Worm (Caenorhabditis elegans) whole organism, mixed stage, embryonic: Measurements from ENCODE around the gene panl-3.

ENCODE experiments used
- M03D4.4 ChIP-seq: sonication (generic microtip); optimal IDR thresholded peaks from 2 replicates; lab custom pipeline; 2017; ENCODE audit warnings: mild to moderate bottlenecking, missing genetic modification characterization, missing compliant biosample characterization
- bed-3 ChIP-seq: fragments of 200-800 bp; sonication (Bioruptor generic); optimal IDR thresholded peaks from 3 replicates; lab custom pipeline; 2018; ENCODE audit warnings: mild to moderate bottlenecking, missing genetic modification characterization, moderate library complexity, missing compliant biosample characterization
- blmp-1 ChIP-seq: fragments of 150-350 bp; optimal IDR thresholded peaks from 2 replicates; lab custom pipeline; 2014; ENCODE audit warnings: missing biosample characterization, missing genetic modification characterization
- ceh-39 ChIP-seq: fragments of 150-350 bp; optimal IDR thresholded peaks from 2 replicates; lab custom pipeline; 2014; ENCODE audit warnings: missing biosample characterization, missing genetic modification characterization
- ceh-43 ChIP-seq: fragments of 200-800 bp; sonication (Bioruptor generic); optimal IDR thresholded peaks from 2 replicates; lab custom pipeline; 2018; ENCODE audit warnings: mild to moderate bottlenecking, missing genetic modification characterization, moderate library complexity, missing compliant biosample characterization
- ceh-83 ChIP-seq: fragments of 200-800 bp; sonication (Bioruptor generic); optimal IDR thresholded peaks from 2 replicates; lab custom pipeline; 2018; ENCODE audit warnings: mild to moderate bottlenecking, missing genetic modification characterization, missing compliant biosample characterization
- ces-1 ChIP-seq: fragments of 150-350 bp; optimal IDR thresholded peaks from 2 replicates; lab custom pipeline; 2014; ENCODE audit warnings: missing biosample characterization, missing genetic modification reagents, missing genetic modification characterization
- cnd-1 ChIP-seq: fragments of 200-800 bp; sonication (Bioruptor generic); optimal IDR thresholded peaks from 2 replicates; lab custom pipeline; 2018; ENCODE audit warnings: mild to moderate bottlenecking, missing genetic modification characterization, missing compliant biosample characterization
- drap-1 ChIP-seq: fragments of 200-800 bp; sonication (Bioruptor generic); optimal IDR thresholded peaks from 3 replicates; lab custom pipeline; 2018; ENCODE audit warnings: mild to moderate bottlenecking, missing genetic modification characterization, missing compliant biosample characterization
- elt-1 ChIP-seq: sonication (generic microtip); optimal IDR thresholded peaks from 2 replicates; lab custom pipeline; 2017; ENCODE audit warnings: missing genetic modification characterization, mild to moderate bottlenecking, missing compliant biosample characterization, antibody characterized with exemption, moderate library complexity, borderline replicate concordance; ENCODE audit not compliant: insufficient read depth
- elt-3 ChIP-seq: fragments of 150-350 bp; optimal IDR thresholded peaks from 2 replicates; lab custom pipeline; 2014; ENCODE audit warnings: missing biosample characterization, missing genetic modification characterization
- flh-1 ChIP-seq: fragments of 200-800 bp; sonication (Bioruptor generic); optimal IDR thresholded peaks from 2 replicates; lab custom pipeline; 2018; ENCODE audit warnings: mild to moderate bottlenecking, missing genetic modification characterization, moderate library complexity, missing compliant biosample characterization
- ham-2 ChIP-seq: fragments of 200-800 bp; sonication (Bioruptor generic); optimal IDR thresholded peaks from 2 replicates; lab custom pipeline; 2018; ENCODE audit warnings: mild to moderate bottlenecking, missing genetic modification characterization, missing compliant biosample characterization
- hlh-1 ChIP-seq: fragments of 150-350 bp; optimal IDR thresholded peaks from 2 replicates; lab custom pipeline; 2014; ENCODE audit warnings: missing biosample characterization, missing genetic modification reagents, missing genetic modification characterization
- lin-13 ChIP-seq: fragments of 150-350 bp; optimal IDR thresholded peaks from 2 replicates; lab custom pipeline; 2014; ENCODE audit warnings: missing biosample characterization, missing genetic modification characterization
- lin-32 ChIP-seq: fragments of 200-800 bp; sonication (Bioruptor generic); optimal IDR thresholded peaks from 2 replicates; lab custom pipeline; 2018; ENCODE audit warnings: mild to moderate bottlenecking, missing genetic modification characterization, missing compliant biosample characterization
- lsy-2 ChIP-seq: fragments of 150-350 bp; optimal IDR thresholded peaks from 2 replicates; lab custom pipeline; 2014; ENCODE audit warnings: missing biosample characterization, missing genetic modification characterization
- mab-5 ChIP-seq: fragments of 150-350 bp; optimal IDR thresholded peaks from 2 replicates; lab custom pipeline; 2014; ENCODE audit warnings: missing biosample characterization, missing genetic modification characterization
- mep-1 ChIP-seq: fragments of 150-350 bp; optimal IDR thresholded peaks from 2 replicates; lab custom pipeline; 2017; ENCODE audit warnings: missing biosample characterization, missing genetic modification reagents, missing genetic modification characterization, inconsistent platforms
- mls-2 ChIP-seq: sonication (generic microtip); optimal IDR thresholded peaks from 2 replicates; lab custom pipeline; 2016; ENCODE audit warnings: mild to moderate bottlenecking, missing genetic modification characterization, moderate library complexity, missing compliant biosample characterization
- nhr-12 ChIP-seq: fragments of 150-350 bp; optimal IDR thresholded peaks from 2 replicates; lab custom pipeline; 2014; ENCODE audit warnings: missing biosample characterization, missing genetic modification characterization
- nhr-2 ChIP-seq: fragments of 150-350 bp; optimal IDR thresholded peaks from 2 replicates; lab custom pipeline; 2014; ENCODE audit warnings: missing biosample characterization, missing genetic modification characterization
- nhr-237 ChIP-seq: fragments of 150-350 bp; optimal IDR thresholded peaks from 2 replicates; lab custom pipeline; 2014; ENCODE audit warnings: missing biosample characterization, missing genetic modification characterization
- nhr-28 ChIP-seq: fragments of 150-350 bp; optimal IDR thresholded peaks from 2 replicates; lab custom pipeline; 2014; ENCODE audit warnings: missing biosample characterization, missing genetic modification characterization
- nhr-76 ChIP-seq: sonication (generic microtip); optimal IDR thresholded peaks from 2 replicates; lab custom pipeline; 2017; ENCODE audit warnings: missing biosample characterization, missing genetic modification characterization
- pha-4 ChIP-seq: fragments of 150-350 bp; optimal IDR thresholded peaks from 2 replicates; lab custom pipeline; 2018; ENCODE audit warnings: missing biosample characterization, missing genetic modification reagents, missing genetic modification characterization
- sem-2 ChIP-seq: fragments of 200-800 bp; sonication (Bioruptor generic); optimal IDR thresholded peaks from 2 replicates; lab custom pipeline; 2018; ENCODE audit warnings: mild to moderate bottlenecking, missing genetic modification characterization, missing compliant biosample characterization
- snpc-4 ChIP-seq: fragments of 150-350 bp; optimal IDR thresholded peaks from 2 replicates; lab custom pipeline; 2014; ENCODE audit warnings: missing biosample characterization, missing genetic modification characterization
- sptf-1 ChIP-seq: sonication (generic microtip); optimal IDR thresholded peaks from 2 replicates; lab custom pipeline; 2017; ENCODE audit warnings: mild to moderate bottlenecking, missing genetic modification characterization, moderate library complexity, missing compliant biosample characterization
- tbx-8 ChIP-seq: fragments of 200-800 bp; sonication (Bioruptor generic); optimal IDR thresholded peaks from 2 replicates; lab custom pipeline; 2018; ENCODE audit warnings: mild to moderate bottlenecking, missing genetic modification characterization, moderate library complexity, missing compliant biosample characterization
- unc-120 ChIP-seq: sonication (generic microtip); optimal IDR thresholded peaks from 2 replicates; lab custom pipeline; 2017; ENCODE audit warnings: missing genetic modification characterization, missing compliant biosample characterization; ENCODE audit not compliant: poor library complexity, severe bottlenecking
- unc-39 ChIP-seq: fragments of 150-350 bp; optimal IDR thresholded peaks from 2 replicates; lab custom pipeline; 2014; ENCODE audit warnings: missing biosample characterization, missing genetic modification characterization
- unc-62 ChIP-seq: fragments of 150-350 bp; optimal IDR thresholded peaks from 2 replicates; lab custom pipeline; 2014; ENCODE audit warnings: missing biosample characterization, missing genetic modification reagents, missing genetic modification characterization
- zip-8 ChIP-seq: fragments of 150-350 bp; optimal IDR thresholded peaks from 2 replicates; lab custom pipeline; 2014; ENCODE audit warnings: missing biosample characterization, missing genetic modification characterization
- ztf-11 ChIP-seq: fragments of 150-350 bp; optimal IDR thresholded peaks from 2 replicates; lab custom pipeline; 2014; ENCODE audit warnings: missing biosample characterization, missing genetic modification characterization

The panl-3 gene

ce11 chrIII:9780665-9781304, 38.1 kb upstream of the panl-3 start, which contains the start of gene vha-1:
Gene vha-1 (plus strand): TSS chrIII:9781254.
- TF ChIP-seq nhr-12 (tag; lab: Kevin White, UChicago) (no peak), elt-3 (no peak), sem-2 (no peak), nhr-76 (tag; lab: Kevin White, UChicago) (no peak), elt-1 (tag; lab: Kevin White, UChicago) (no peak), mep-1 (tag; lab: Kevin White, UChicago) (peak; percentile 94), nhr-2 (tag; lab: Kevin White, UChicago) (no peak), M03D4.4 (peak; percentile 34), ces-1 (GFP tag; lab: Kevin White, UChicago) (peak; percentile 45), ceh-83 (no peak), blmp-1 (tag; lab: Kevin White, UChicago) (no peak), drap-1 (peak; percentile 17), bed-3 (GFP tag; lab: Kevin White, UChicago) (no peak), lsy-2 (tag; lab: Kevin White, UChicago) (peak; percentile 91), zip-8 (tag; lab: Kevin White, UChicago) (no peak), mab-5 (tag; lab: Kevin White, UChicago) (no peak), ceh-39 (tag; lab: Kevin White, UChicago) (peak; percentile 86), ham-2 (GFP tag; lab: Kevin White, UChicago) (no peak), tbx-8 (GFP tag; lab: Kevin White, UChicago) (no peak), unc-39 (tag; lab: Kevin White, UChicago) (no peak), nhr-28 (tag; lab: Kevin White, UChicago) (no peak), ztf-11 (no peak), snpc-4 (tag; lab: Kevin White, UChicago) (no peak), mls-2 (tag; lab: Kevin White, UChicago) (no peak), unc-62 (peak; percentile 60), sptf-1 (no peak), lin-32 (no peak), hlh-1 (tag; lab: Kevin White, UChicago) (peak; percentile 32), flh-1 (GFP tag; lab: Kevin White, UChicago) (no peak), ceh-43 (GFP tag; lab: Kevin White, UChicago) (no peak), nhr-237 (tag; lab: Kevin White, UChicago) (peak; percentile 81), unc-120 (peak; percentile 82), lin-13 (tag; lab: Kevin White, UChicago) (peak; percentile 85), pha-4 (tag; lab: Kevin White, UChicago) (peak; percentile 89), cnd-1 (tag; lab: Kevin White, UChicago) (no peak)

DNA sequence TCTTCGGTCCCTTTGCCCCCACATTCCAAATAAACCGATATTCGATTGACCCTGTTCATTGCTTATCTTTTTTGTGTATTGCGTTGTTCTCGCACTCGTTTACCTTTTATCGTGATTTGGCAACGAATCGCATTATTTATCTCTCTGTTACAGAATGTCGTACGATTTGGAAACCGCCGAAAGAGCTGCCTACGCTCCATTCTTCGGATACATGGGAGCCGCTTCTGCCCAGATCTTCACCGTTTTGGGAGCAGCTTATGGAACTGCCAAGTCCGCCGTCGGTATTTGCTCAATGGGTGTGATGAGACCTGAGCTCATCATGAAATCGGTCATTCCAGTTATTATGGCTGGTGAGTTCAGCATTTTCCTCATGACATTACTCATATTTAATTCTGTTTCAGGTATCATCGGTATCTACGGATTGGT, 36.8 kb upstream of the panl-3 start, which contains the start of gene vha-2:
vha-2 (plus strand) TSS at position 154 of the 426 bp plus-strand sequence.
- TF ChIP-seq nhr-28 (tag; lab: Kevin White, UChicago) (no peak), lin-13 (tag; lab: Kevin White, UChicago) (no peak), ceh-83 (no peak)

ce11 chrIII:9782483-9783081, 36.3 kb upstream of the panl-3 start, which contains the start of gene R10E11.6:
Gene R10E11.6 (plus strand): TSS chrIII:9783006.
- no peak for TF ChIP-seq zip-8 (tag; lab: Kevin White, UChicago)
- TF ChIP-seq unc-39 (tag; lab: Kevin White, UChicago) = no peak
- TF ChIP-seq lin-13 (tag; lab: Kevin White, UChicago) = no peak
- TF ChIP-seq flh-1 (GFP tag; lab: Kevin White, UChicago) = no peak
- no peak for TF ChIP-seq lin-32
- TF ChIP-seq lsy-2 (tag; lab: Kevin White, UChicago) = no peak
- no peak for TF ChIP-seq blmp-1 (tag; lab: Kevin White, UChicago)
- TF ChIP-seq ceh-83 = no peak
- no peak for TF ChIP-seq mab-5 (tag; lab: Kevin White, UChicago)
- no peak for TF ChIP-seq nhr-237 (tag; lab: Kevin White, UChicago)
- TF ChIP-seq nhr-12 (tag; lab: Kevin White, UChicago) = no peak
- TF ChIP-seq ces-1 (GFP tag; lab: Kevin White, UChicago) = no peak
- no peak for TF ChIP-seq ceh-43 (GFP tag; lab: Kevin White, UChicago)
- TF ChIP-seq ceh-39 (tag; lab: Kevin White, UChicago) = no peak
- no peak for TF ChIP-seq ztf-11
- no peak for TF ChIP-seq drap-1
- no peak for TF ChIP-seq M03D4.4
- no peak for TF ChIP-seq unc-120
